5 fruit fly cellular contexts compared by ENCODE assay signal in genomic region chrX:9499994-9500804, dm6.
A peak's percentile ranks its signal among the peaks of the same experiment; 100 is the strongest.
TF ChIP-seq lines count a peak whose summit lies in the region.

TSS of gene mgl (minus strand) at chrX:9500129.

- no peak for TF ChIP-seq CTCF in whole organism, embryonic (GFP tag; optimal IDR thresholded peaks at IDR 0.05; lab: Kevin White, UChicago)

TF ChIP-seq in whole organism, adult, 20 proteins besides CTCF, POLR2A, EP300 and RAD21 (continues in another document):
- peak; percentile 16 for TF ChIP-seq toe (GFP tag; optimal IDR thresholded peaks at IDR 0.05; lab: Kevin White, UChicago)
- no peak for TF ChIP-seq CG14711 (tag; optimal IDR thresholded peaks at IDR 0.05; lab: Kevin White, UChicago)
- peak; percentile 32 for TF ChIP-seq bab1 (GFP tag; optimal IDR thresholded peaks at IDR 0.05; lab: Kevin White, UChicago)
- TF ChIP-seq pad (GFP tag; optimal IDR thresholded peaks at IDR 0.05; lab: Kevin White, UChicago): no peak
- TF ChIP-seq ovo (GFP tag; optimal IDR thresholded peaks at IDR 0.05; lab: Kevin White, UChicago): no peak
- no peak for TF ChIP-seq Clk (GFP tag; optimal IDR thresholded peaks at IDR 0.05; lab: Kevin White, UChicago)
- no peak for TF ChIP-seq CG12768 (GFP tag; optimal IDR thresholded peaks at IDR 0.05; lab: Kevin White, UChicago)
- no peak for TF ChIP-seq cic (GFP tag; optimal IDR thresholded peaks at IDR 0.05; lab: Kevin White, UChicago)
- TF ChIP-seq kay (GFP tag; lab: Kevin White, UChicago; ENCODE audit: borderline replicate concordance): no peak
- peak; percentile 39 for TF ChIP-seq tj (GFP tag; optimal IDR thresholded peaks at IDR 0.05; lab: Kevin White, UChicago)
- no peak for TF ChIP-seq Crg-1 (GFP tag; optimal IDR thresholded peaks at IDR 0.05; lab: Kevin White, UChicago)
- peak; percentile 44 for TF ChIP-seq Hr96 (GFP tag; optimal IDR thresholded peaks at IDR 0.05; lab: Kevin White, UChicago)
- no peak for TF ChIP-seq CG11617 (GFP tag; optimal IDR thresholded peaks at IDR 0.05; lab: Kevin White, UChicago)
- TF ChIP-seq CG7101 (tag; optimal IDR thresholded peaks at IDR 0.05; lab: Kevin White, UChicago): peak; percentile 55
- peak; percentile 10 for TF ChIP-seq CG5204 (GFP tag; optimal IDR thresholded peaks at IDR 0.05; lab: Kevin White, UChicago)
- peak; percentile 26 for TF ChIP-seq CG33017 (tag; optimal IDR thresholded peaks at IDR 0.05; lab: Kevin White, UChicago)
- TF ChIP-seq cnc (optimal IDR thresholded peaks at IDR 0.05; lab: Kevin White, UChicago): no peak
- peak; percentile 30 for TF ChIP-seq CG7045 (GFP tag; optimal IDR thresholded peaks at IDR 0.05; lab: Kevin White, UChicago)
- peak; percentile 33 for TF ChIP-seq CG1620 (GFP tag; optimal IDR thresholded peaks at IDR 0.05; lab: Kevin White, UChicago)

TF ChIP-seq in whole organism, embryonic, 481 proteins besides CTCF, POLR2A, EP300 and RAD21 (continues in another document):
- TF ChIP-seq CG12071 (GFP tag; optimal IDR thresholded peaks at IDR 0.05; lab: Kevin White, UChicago) (no peak), bigmax (GFP tag; optimal IDR thresholded peaks at IDR 0.05; lab: Kevin White, UChicago) (no peak), CG6765 (GFP tag; optimal IDR thresholded peaks at IDR 0.05; lab: Kevin White, UChicago) (no peak), kay (GFP tag; optimal IDR thresholded peaks at IDR 0.05; lab: Kevin White, UChicago) (peak; percentile 60), C15 (GFP tag; IDR thresholded peaks at IDR 0.05; lab: Robert Waterston, UW) (0 out of 3 replicates have a peak, but pooled peaks have one; percentile 14), sug (tag; optimal IDR thresholded peaks at IDR 0.05; lab: Kevin White, UChicago) (no peak), slbo (GFP tag; IDR thresholded peaks at IDR 0.05; lab: Robert Waterston, UW) (peak; percentile 40; the same call in 1 of the 2 replicates), exex (tag; optimal IDR thresholded peaks at IDR 0.05; lab: Kevin White, UChicago) (peak; percentile 18), CG31388 (GFP tag; optimal IDR thresholded peaks at IDR 0.05; lab: Kevin White, UChicago) (no peak), fd64A (GFP tag; optimal IDR thresholded peaks at IDR 0.05; lab: Kevin White, UChicago) (no peak), crp (GFP tag; optimal IDR thresholded peaks at IDR 0.05; lab: Kevin White, UChicago) (peak in 1 of 2 experiments; percentile 36), Oli (tag; optimal IDR thresholded peaks at IDR 0.05; lab: Kevin White, UChicago) (peak; percentile 90), CG43689 (GFP tag; IDR thresholded peaks at IDR 0.05; lab: Robert Waterston, UW) (0 out of 2 replicates have a peak, but pooled peaks have one; percentile 21), az2 (GFP tag; optimal IDR thresholded peaks at IDR 0.05; lab: Kevin White, UChicago) (peak; percentile 87), CG13624 (GFP tag; optimal IDR thresholded peaks at IDR 0.05; lab: Kevin White, UChicago) (peak; percentile 26), CG12391 (tag; optimal IDR thresholded peaks at IDR 0.05; lab: Kevin White, UChicago) (peak; percentile 79), Jarid2 (GFP tag; optimal IDR thresholded peaks at IDR 0.05; lab: Kevin White, UChicago) (peak; percentile 94), tgo (GFP tag; IDR thresholded peaks at IDR 0.05; lab: Robert Waterston, UW) (peak; percentile 38)

TF ChIP-seq in whole organism, prepupa, 60 proteins besides CTCF, POLR2A, EP300 and RAD21 (continues in another document):
- TF ChIP-seq CG3919 (GFP tag; optimal IDR thresholded peaks at IDR 0.05; lab: Kevin White, UChicago) (peak; percentile 94), topi (GFP tag; optimal IDR thresholded peaks at IDR 0.05; lab: Kevin White, UChicago) (peak; percentile 89), Met (GFP tag; optimal IDR thresholded peaks at IDR 0.05; lab: Kevin White, UChicago) (peak; percentile 92), Blimp-1 (GFP tag; optimal IDR thresholded peaks at IDR 0.05; lab: Kevin White, UChicago) (peak; percentile 65), CG6854 (GFP tag; optimal IDR thresholded peaks at IDR 0.05; lab: Kevin White, UChicago) (peak; percentile 74), net (GFP tag; optimal IDR thresholded peaks at IDR 0.05; lab: Kevin White, UChicago) (peak; percentile 97), dac (GFP tag; optimal IDR thresholded peaks at IDR 0.05; lab: Kevin White, UChicago) (peak; percentile 98), CG11294 (GFP tag; IDR thresholded peaks at IDR 0.05; lab: Robert Waterston, UW) (peak; percentile 91), CG6276 (GFP tag; optimal IDR thresholded peaks at IDR 0.05; lab: Kevin White, UChicago) (peak; percentile 98), Eip93F (GFP tag; optimal IDR thresholded peaks at IDR 0.05; lab: Kevin White, UChicago) (peak; percentile 57), acj6 (GFP tag; optimal IDR thresholded peaks at IDR 0.05; lab: Kevin White, UChicago) (peak; percentile 96), OdsH (GFP tag; optimal IDR thresholded peaks at IDR 0.05; lab: Kevin White, UChicago) (peak; percentile 97), fkh (GFP tag; optimal IDR thresholded peaks at IDR 0.05; lab: Kevin White, UChicago) (no peak), Ets21C (GFP tag; optimal IDR thresholded peaks at IDR 0.05; lab: Kevin White, UChicago) (peak; percentile 77), CG3032 (tag; optimal IDR thresholded peaks at IDR 0.05; lab: Kevin White, UChicago) (peak; percentile 92), ss (GFP tag; optimal IDR thresholded peaks at IDR 0.05; lab: Kevin White, UChicago) (peak; percentile 87 to 89), Sox15 (GFP tag; optimal IDR thresholded peaks at IDR 0.05; lab: Kevin White, UChicago) (peak; percentile 88), CG32006 (GFP tag; optimal IDR thresholded peaks at IDR 0.05; lab: Kevin White, UChicago) (peak; percentile 99), CG8119 (GFP tag; IDR thresholded peaks at IDR 0.05; lab: Robert Waterston, UW) (peak; percentile 97)

TF ChIP-seq in whole organism, pupa, 21 proteins besides CTCF, POLR2A, EP300 and RAD21:
- TF ChIP-seq CG12605 (GFP tag; IDR thresholded peaks at IDR 0.05; lab: Robert Waterston, UW) (peak; percentile 65; the same call in 1 of the 2 replicates), CG13204 (GFP tag; optimal IDR thresholded peaks at IDR 0.05; lab: Kevin White, UChicago) (peak; percentile 60), CG15710 (tag; optimal IDR thresholded peaks at IDR 0.05; lab: Kevin White, UChicago) (peak; percentile 93), CG34367 (tag; optimal IDR thresholded peaks at IDR 0.05; lab: Kevin White, UChicago) (peak; percentile 93), gl (tag; optimal IDR thresholded peaks at IDR 0.05; lab: Kevin White, UChicago) (peak; percentile 83), CG8159 (tag; optimal IDR thresholded peaks at IDR 0.05; lab: Kevin White, UChicago) (peak; percentile 96), Ets98B (GFP tag; IDR thresholded peaks at IDR 0.05; lab: Robert Waterston, UW) (peak; percentile 88), CG4496 (GFP tag; IDR thresholded peaks at IDR 0.05; lab: Robert Waterston, UW) (peak; percentile 92), CG14655 (GFP tag; optimal IDR thresholded peaks at IDR 0.05; lab: Kevin White, UChicago) (peak; percentile 98), CG10348 (GFP tag; IDR thresholded peaks at IDR 0.05; lab: Robert Waterston, UW) (peak; percentile 80), CG32121 (GFP tag; IDR thresholded peaks at IDR 0.05; lab: Robert Waterston, UW) (peak; percentile 90), Pif1B (GFP tag; optimal IDR thresholded peaks at IDR 0.05; lab: Kevin White, UChicago) (peak; percentile 94), CG8301 (tag; optimal IDR thresholded peaks at IDR 0.05; lab: Kevin White, UChicago) (peak; percentile 97), D1 (tag; optimal IDR thresholded peaks at IDR 0.05; lab: Kevin White, UChicago) (peak; percentile 90), rn (GFP tag; IDR thresholded peaks at IDR 0.05; lab: Robert Waterston, UW) (peak; percentile 83), CG9948 (tag; optimal IDR thresholded peaks at IDR 0.05; lab: Kevin White, UChicago) (peak; percentile 97), CG17806 (tag; optimal IDR thresholded peaks at IDR 0.05; lab: Kevin White, UChicago) (peak; percentile 94), Snoo (tag; optimal IDR thresholded peaks at IDR 0.05; lab: Kevin White, UChicago) (peak; percentile 88), fd96Ca (GFP tag; IDR thresholded peaks at IDR 0.05; lab: Robert Waterston, UW) (peak; percentile 95), Pif1A (GFP tag; optimal IDR thresholded peaks at IDR 0.05; lab: Kevin White, UChicago) (peak; percentile 97), EcR (GFP tag; optimal IDR thresholded peaks at IDR 0.05; lab: Kevin White, UChicago) (peak; percentile 8)
TF ChIP-seq in whole organism, pupa: peak in this region for 21.

TF ChIP-seq in whole organism, wandering third instar larva, 38 proteins besides CTCF, POLR2A, EP300 and RAD21 (continues in another document):
- TF ChIP-seq woc (GFP tag; optimal IDR thresholded peaks at IDR 0.05; lab: Kevin White, UChicago): peak; percentile 67
- no peak for TF ChIP-seq Hr78 (GFP tag; optimal IDR thresholded peaks at IDR 0.05; lab: Kevin White, UChicago)
- peak; percentile 25 for TF ChIP-seq Dif (GFP tag; optimal IDR thresholded peaks at IDR 0.05; lab: Kevin White, UChicago; ENCODE audit: partially characterized antibody)
- peak; percentile 77 for TF ChIP-seq br (GFP tag; optimal IDR thresholded peaks at IDR 0.05; lab: Kevin White, UChicago)
- TF ChIP-seq jim (GFP tag; optimal IDR thresholded peaks at IDR 0.05; lab: Kevin White, UChicago): no peak
- TF ChIP-seq psq (GFP tag; optimal IDR thresholded peaks at IDR 0.05; lab: Kevin White, UChicago): peak; percentile 83
- TF ChIP-seq brk (GFP tag; optimal IDR thresholded peaks at IDR 0.05; lab: Kevin White, UChicago): peak; percentile 52
- TF ChIP-seq CrebA (GFP tag; optimal IDR thresholded peaks at IDR 0.05; lab: Kevin White, UChicago; ENCODE audit: borderline replicate concordance): peak; percentile 34
- no peak for TF ChIP-seq Abd-B (GFP tag; optimal IDR thresholded peaks at IDR 0.05; lab: Kevin White, UChicago)
- TF ChIP-seq fru (GFP tag; optimal IDR thresholded peaks at IDR 0.05; lab: Kevin White, UChicago): peak; percentile 89
- peak; percentile 77 for TF ChIP-seq Sp1 (GFP tag; optimal IDR thresholded peaks at IDR 0.05; lab: Kevin White, UChicago)
- peak in 1 of 2 experiments; percentile 17 for TF ChIP-seq dl (GFP tag; optimal IDR thresholded peaks at IDR 0.05; lab: Kevin White, UChicago; ENCODE audit: insufficient read depth in 1 of 2, partially characterized antibody in 2 of 2)
- TF ChIP-seq CG32264 (GFP tag; optimal IDR thresholded peaks at IDR 0.05; lab: Kevin White, UChicago): peak; percentile 6
- peak; percentile 83 for TF ChIP-seq dmrt93B (GFP tag; optimal IDR thresholded peaks at IDR 0.05; lab: Kevin White, UChicago)
- peak; percentile 86 for TF ChIP-seq h (GFP tag; optimal IDR thresholded peaks at IDR 0.05; lab: Kevin White, UChicago)
- TF ChIP-seq sage (GFP tag; optimal IDR thresholded peaks at IDR 0.05; lab: Kevin White, UChicago): peak; percentile 80
- TF ChIP-seq Rel (GFP tag; optimal IDR thresholded peaks at IDR 0.05; lab: Kevin White, UChicago): no peak
- no peak for TF ChIP-seq Rel (tag; optimal IDR thresholded peaks at IDR 0.05; lab: Kevin White, UChicago)
- peak; percentile 87 for TF ChIP-seq OdsH (GFP tag; optimal IDR thresholded peaks at IDR 0.05; lab: Kevin White, UChicago)
- TF ChIP-seq HLH106 (tag; optimal IDR thresholded peaks at IDR 0.05; lab: Kevin White, UChicago): peak; percentile 76
- no peak for TF ChIP-seq Myc (optimal IDR thresholded peaks at IDR 0.05; lab: Kevin White, UChicago)
- TF ChIP-seq Jra (GFP tag; optimal IDR thresholded peaks at IDR 0.05; lab: Kevin White, UChicago): no peak
